Fruit fly (Drosophila melanogaster): ENCODE results near the gene mrn.
A peak's percentile ranks its signal among the peaks of the same experiment; 100 is the strongest.

The mrn gene

DNA sequence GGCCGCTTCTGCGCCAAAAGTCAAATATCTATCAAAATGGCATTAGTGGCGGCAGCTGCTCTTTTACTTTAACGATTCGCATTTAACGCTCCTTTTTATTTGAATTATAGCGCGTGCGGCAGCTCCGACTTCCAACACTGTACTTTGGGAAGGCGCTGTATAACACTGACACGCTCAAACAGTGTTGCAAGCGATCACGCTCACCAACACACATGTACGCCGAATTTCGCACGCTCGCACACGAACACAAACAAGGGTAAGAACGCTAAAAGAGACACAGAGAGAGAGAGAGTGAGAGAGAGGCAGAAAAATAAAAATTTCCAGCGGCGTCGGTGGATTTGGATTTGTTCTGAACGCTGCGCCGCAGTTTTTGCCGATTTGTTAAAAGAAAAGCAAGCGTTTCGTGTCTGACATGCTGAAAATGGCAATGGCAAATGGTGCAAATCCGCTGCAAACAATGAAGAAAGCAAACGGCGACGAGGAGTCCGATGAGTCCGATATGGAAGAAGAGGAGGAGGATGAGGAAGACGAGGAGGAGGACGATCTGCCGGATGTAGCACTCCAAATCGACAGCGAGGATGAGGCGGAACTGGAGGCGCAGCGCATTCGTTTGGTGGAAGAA is 39.4 kb upstream of the mrn start, which contains the start of gene Phs (continued):
- peak; percentile 95 for TF ChIP-seq tai (GFP tag; optimal IDR thresholded peaks at IDR 0.05)

DNA sequence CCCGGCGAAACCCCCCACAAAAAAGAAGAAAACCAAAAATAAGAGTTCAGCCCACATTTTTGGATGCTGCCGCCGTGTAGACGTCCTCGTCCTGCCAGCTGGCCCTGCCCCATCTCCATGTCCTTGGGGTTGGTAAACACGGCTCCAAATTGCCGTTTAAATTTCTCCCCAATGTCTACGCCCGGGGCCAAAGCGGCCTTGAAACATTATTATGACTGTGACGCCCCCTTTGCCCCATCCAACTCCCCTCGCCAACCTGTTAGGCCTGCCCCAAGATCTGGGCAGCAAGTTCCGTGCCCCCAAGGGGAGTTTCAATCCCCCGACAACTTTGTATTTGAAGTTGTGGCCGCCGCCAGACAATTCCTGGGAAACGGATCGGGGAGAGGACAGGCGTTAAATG is 36.6 kb upstream of the mrn start:
- TF ChIP-seq Dif (GFP tag; optimal IDR thresholded peaks at IDR 0.05; ENCODE audit: partially characterized antibody) (no peak), Hnf4 (GFP tag; optimal IDR thresholded peaks at IDR 0.05) (no peak), GATAd (GFP tag; optimal IDR thresholded peaks at IDR 0.05) (no peak)

DNA sequence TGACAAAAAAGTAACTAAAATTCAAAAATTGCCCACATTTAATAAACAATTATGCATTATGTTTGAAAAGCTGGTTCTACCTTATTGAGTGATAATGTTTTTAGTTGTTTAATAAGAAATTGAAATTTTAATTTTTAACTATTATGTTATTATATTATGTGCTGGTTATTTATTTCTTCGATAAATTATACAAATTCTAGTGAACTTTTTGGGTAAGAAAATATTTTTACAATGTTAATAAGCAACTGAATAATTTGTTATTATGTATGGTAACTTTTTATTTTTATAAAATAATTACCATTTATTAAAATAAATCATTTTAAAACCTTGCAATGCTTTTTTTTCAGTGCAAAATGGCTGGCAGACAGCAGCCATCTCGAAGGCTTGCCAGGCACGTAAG is 36.2 kb upstream of the mrn start:
- TF ChIP-seq Dif (GFP tag; optimal IDR thresholded peaks at IDR 0.05; ENCODE audit: partially characterized antibody) (no peak), Sp1 (GFP tag; optimal IDR thresholded peaks at IDR 0.05) (no peak), dl (GFP tag; optimal IDR thresholded peaks at IDR 0.05; ENCODE audit: insufficient read depth in 1 of 2, partially characterized antibody in 2 of 2) (no peak), Mio (GFP tag; optimal IDR thresholded peaks at IDR 0.05) (no peak), CrebA (GFP tag; optimal IDR thresholded peaks at IDR 0.05; ENCODE audit: borderline replicate concordance) (no peak), Abd-B (GFP tag; optimal IDR thresholded peaks at IDR 0.05) (no peak), ey (GFP tag; optimal IDR thresholded peaks at IDR 0.05) (no peak), Myc (optimal IDR thresholded peaks at IDR 0.05) (no peak), Jra (GFP tag; optimal IDR thresholded peaks at IDR 0.05) (no peak), woc (GFP tag; optimal IDR thresholded peaks at IDR 0.05) (no peak), pan (optimal IDR thresholded peaks at IDR 0.05) (no peak), tai (GFP tag; optimal IDR thresholded peaks at IDR 0.05) (no peak), CG32264 (GFP tag; optimal IDR thresholded peaks at IDR 0.05) (no peak), brk (GFP tag; optimal IDR thresholded peaks at IDR 0.05) (no peak), OdsH (GFP tag; optimal IDR thresholded peaks at IDR 0.05) (no peak), foxo (GFP tag; optimal IDR thresholded peaks at IDR 0.05) (no peak), sv (GFP tag; optimal IDR thresholded peaks at IDR 0.05) (no peak), dmrt93B (GFP tag; optimal IDR thresholded peaks at IDR 0.05) (no peak), usp (GFP tag; optimal IDR thresholded peaks at IDR 0.05) (no peak), GATAd (GFP tag; optimal IDR thresholded peaks at IDR 0.05) (no peak)

DNA sequence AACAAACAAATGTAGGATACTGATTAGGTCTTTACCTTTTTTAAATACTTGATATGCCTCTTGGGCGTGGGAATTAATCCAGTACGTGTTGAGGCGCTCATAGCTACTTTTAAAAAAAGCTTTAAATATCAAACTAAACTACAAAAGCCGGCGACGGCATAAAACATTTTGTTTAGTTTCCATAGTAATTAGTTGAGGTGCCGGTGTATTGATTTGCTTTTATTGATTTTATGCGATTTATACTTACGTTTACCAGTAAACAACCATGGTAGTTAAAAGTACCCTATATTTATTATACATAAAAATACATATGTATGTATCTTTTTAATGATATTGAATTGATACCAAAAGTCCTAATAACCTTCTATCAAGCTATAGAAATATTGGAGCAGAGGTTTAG is 32.4 kb upstream of the mrn start, which contains the start of gene CG13449:
Gene CG13449, minus strand, starts transcription at position 101 of the 400 bp plus-strand sequence.
- no peak for TF ChIP-seq lola (GFP tag; optimal IDR thresholded peaks at IDR 0.05)
- TF ChIP-seq N (GFP tag; optimal IDR thresholded peaks at IDR 0.05), result no peak

DNA sequence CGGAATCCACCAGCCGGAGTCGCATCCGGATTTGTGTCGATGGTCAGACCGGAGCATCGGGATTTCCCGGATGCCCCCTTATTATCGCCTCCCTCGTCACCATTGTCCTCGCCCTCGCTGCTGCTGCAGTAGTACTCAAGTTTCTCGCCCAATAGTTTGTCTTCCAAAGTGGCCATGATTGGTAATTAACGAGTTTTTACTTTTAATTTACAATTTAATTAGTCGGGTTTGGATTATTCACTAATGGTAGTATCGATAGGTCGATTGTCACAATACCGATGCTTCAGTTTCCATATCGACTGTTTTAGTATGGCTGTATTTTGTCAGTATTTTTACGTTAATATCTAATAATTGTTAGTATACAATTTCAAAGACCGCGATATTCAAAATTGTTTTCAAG is 29.8 kb upstream of the mrn start, which contains the start of gene CG7650:
Gene CG7650, minus strand, starts transcription at position 278 of the 400 bp plus-strand sequence.
- TF ChIP-seq Vsx2 (GFP tag; optimal IDR thresholded peaks at IDR 0.05; ENCODE audit: partially characterized antibody) (peak; percentile 77), brk (GFP tag; optimal IDR thresholded peaks at IDR 0.05) (peak; percentile 67), fru (GFP tag; optimal IDR thresholded peaks at IDR 0.05) (no peak), Dfd (GFP tag; optimal IDR thresholded peaks at IDR 0.05) (no peak), Rel (GFP tag; optimal IDR thresholded peaks at IDR 0.05) (no peak), Rel (tag; optimal IDR thresholded peaks at IDR 0.05) (peak; percentile 71)

DNA sequence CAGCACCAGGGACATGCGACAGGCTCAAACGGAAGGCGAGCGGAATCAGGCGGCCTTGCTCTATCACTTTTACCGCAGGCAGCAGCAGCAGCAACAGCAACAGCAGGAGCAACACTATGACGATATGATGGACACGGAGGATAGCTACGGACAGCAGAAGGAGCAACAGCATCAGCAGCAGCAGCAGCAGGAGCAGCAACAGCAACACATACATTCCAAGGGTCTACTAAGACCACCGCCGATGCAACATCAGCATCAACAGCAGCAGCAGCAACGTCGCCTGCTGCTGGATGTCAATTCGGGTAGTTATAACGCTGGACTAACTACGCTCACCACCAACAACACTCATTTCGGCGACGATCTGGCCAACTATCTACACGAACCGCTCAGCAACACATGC is 24.6 kb upstream of the mrn start:
- no peak for TF ChIP-seq GATAd (GFP tag; optimal IDR thresholded peaks at IDR 0.05)
- peak; percentile 94 for TF ChIP-seq Dfd (GFP tag; optimal IDR thresholded peaks at IDR 0.05)
- TF ChIP-seq rgr (GFP tag; optimal IDR thresholded peaks at IDR 0.05), result no peak
- TF ChIP-seq Myc (optimal IDR thresholded peaks at IDR 0.05), result no peak

DNA sequence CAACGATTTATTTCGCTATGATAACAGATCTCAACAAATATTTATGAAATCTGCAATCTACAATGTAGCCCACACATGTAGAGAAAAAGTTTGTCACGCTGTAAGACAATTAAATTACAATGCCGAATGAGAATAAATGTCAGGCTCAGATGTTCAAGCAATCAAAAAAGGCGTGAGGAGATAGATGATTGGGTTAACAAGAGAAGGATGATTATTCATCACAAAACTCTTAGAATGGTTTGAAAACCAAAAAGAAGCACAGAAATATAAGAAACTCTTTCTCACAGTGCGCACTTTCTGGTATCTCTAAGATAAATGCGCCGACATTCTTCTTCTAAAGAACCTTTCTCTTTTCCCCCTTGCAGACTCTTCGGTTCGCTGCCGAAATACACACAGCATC is 19.7 kb upstream of the mrn start:
- TF ChIP-seq jim (GFP tag; optimal IDR thresholded peaks at IDR 0.05) (no peak), Hnf4 (GFP tag; optimal IDR thresholded peaks at IDR 0.05) (no peak), pan (optimal IDR thresholded peaks at IDR 0.05) (no peak), Vsx2 (GFP tag; optimal IDR thresholded peaks at IDR 0.05; ENCODE audit: partially characterized antibody) (no peak), Rel (GFP tag; optimal IDR thresholded peaks at IDR 0.05) (no peak), Rel (tag; optimal IDR thresholded peaks at IDR 0.05) (no peak), GATAd (GFP tag; optimal IDR thresholded peaks at IDR 0.05) (no peak), dsf (GFP tag; optimal IDR thresholded peaks at IDR 0.05; ENCODE audit: borderline replicate concordance) (no peak), lola (GFP tag; optimal IDR thresholded peaks at IDR 0.05) (no peak)

Measured in whole organism, wandering third instar larva.